Worm (Caenorhabditis elegans): Measurements from ENCODE around the gene F25H9.6.

ce11 chrV:13515115-13515514 is 47.0 kb upstream of the F25H9.6 start, which contains the start of gene semi-1:
- TF ChIP-seq cog-1 (tag; optimal IDR thresholded peaks at IDR 0.05) (no peak), klf-2 (GFP tag; conservative IDR thresholded peaks at IDR 0.05) (no peak), med-1 (GFP tag; optimal IDR thresholded peaks at IDR 0.05; ENCODE audit: insufficient read depth) (no peak), ztf-23 (GFP tag; IDR thresholded peaks at IDR 0.05) (no peak), flt-1 (GFP tag; IDR thresholded peaks at IDR 0.05) (no peak), ztf-29 (GFP tag; IDR thresholded peaks at IDR 0.05) (no peak), ref-1 (GFP tag; conservative IDR thresholded peaks at IDR 0.05) (no peak)
